Fruit fly (Drosophila melanogaster): ENCODE measurements around the gene Myb.

dm6 chrX:15891606-15892345, 34.2 kb upstream of the Myb start, which contains the start of gene shi:
- TF ChIP-seq nom (GFP tag; optimal IDR thresholded peaks at IDR 0.05) (no peak), z (GFP tag; IDR thresholded peaks at IDR 0.05) (no peak)
